Worm (Caenorhabditis elegans): ENCODE results near the gene K10D11.3.

DNA sequence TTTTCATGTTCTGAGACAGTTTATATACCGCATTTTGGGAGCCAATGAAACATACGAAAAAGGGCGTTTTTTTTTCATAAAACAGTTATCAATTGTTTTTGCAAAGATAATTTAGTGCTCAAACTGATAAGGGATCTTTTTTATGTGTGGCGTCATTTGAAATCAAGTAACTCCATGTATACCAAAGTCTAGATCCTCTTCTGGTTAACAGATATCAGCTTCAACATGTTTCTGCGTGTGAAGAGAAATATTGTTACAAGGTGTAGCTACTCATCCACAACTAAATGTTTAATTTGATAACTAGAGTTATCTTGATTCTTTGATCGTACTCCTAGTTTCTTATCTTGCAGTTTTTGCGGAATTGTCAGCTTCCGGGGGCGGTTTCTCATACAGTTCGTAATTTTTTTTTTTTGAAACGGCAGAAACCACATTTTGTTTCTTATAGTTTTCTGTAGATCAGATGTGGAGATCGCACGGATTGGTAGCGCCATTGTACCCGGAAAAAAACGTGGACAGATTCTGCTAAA, 13.9 kb downstream of the K10D11.3 start:
- TF ChIP-seq pha-4 (tag; optimal IDR thresholded peaks at IDR 0.05), result no peak
- TF ChIP-seq nhr-28 (tag; optimal IDR thresholded peaks at IDR 0.05), result no peak
- no peak for TF ChIP-seq blmp-1 (tag; optimal IDR thresholded peaks at IDR 0.05)

Data from whole organism, mixed stage, embryonic.